Worm (Caenorhabditis elegans) whole organism, L2 larva: ENCODE measurements around the gene K08D8.9.

Experiments used
- C34F6.9 ChIP-seq: fragments of 150-350 bp; optimal IDR thresholded peaks from 2 replicates; lab custom pipeline; 2014; ENCODE audit warnings: missing biosample characterization, missing genetic modification characterization
- ZK546.5 ChIP-seq: sonication (generic microtip); optimal IDR thresholded peaks from 2 replicates; lab custom pipeline; 2017; ENCODE audit warnings: missing biosample characterization, missing genetic modification characterization
- aly-2 ChIP-seq: fragments of 150-350 bp; optimal IDR thresholded peaks from 2 replicates; lab custom pipeline; 2014; ENCODE audit warnings: missing biosample characterization, missing genetic modification characterization
- blmp-1 ChIP-seq: sonication (generic microtip); optimal IDR thresholded peaks from 2 replicates; lab custom pipeline; 2017; ENCODE audit warnings: missing genetic modification characterization, mild to moderate bottlenecking, missing compliant biosample characterization, antibody characterized with exemption, moderate library complexity; ENCODE audit not compliant: insufficient read depth
- crh-2 ChIP-seq: sonication (generic microtip); optimal IDR thresholded peaks from 2 replicates; lab custom pipeline; 2017; ENCODE audit warnings: missing biosample characterization, missing genetic modification characterization
- elt-1 ChIP-seq: fragments of 150-350 bp; optimal IDR thresholded peaks from 2 replicates; lab custom pipeline; 2014; ENCODE audit warnings: missing biosample characterization, missing genetic modification characterization
- lin-11 ChIP-seq: fragments of 150-350 bp; sonication (generic microtip); optimal IDR thresholded peaks from 2 replicates; lab custom pipeline; 2014; ENCODE audit warnings: missing biosample characterization, missing genetic modification characterization, inconsistent platforms, mixed read lengths
- nhr-10 ChIP-seq: sonication (generic microtip); optimal IDR thresholded peaks from 2 replicates; lab custom pipeline; 2017; ENCODE audit warnings: missing biosample characterization, missing genetic modification characterization
- nhr-11 ChIP-seq: fragments of 150-350 bp; optimal IDR thresholded peaks from 2 replicates; lab custom pipeline; 2014; ENCODE audit warnings: missing biosample characterization, missing genetic modification characterization
- nhr-12 ChIP-seq: fragments of 150-350 bp; optimal IDR thresholded peaks from 2 replicates; lab custom pipeline; 2014; ENCODE audit warnings: missing biosample characterization, missing genetic modification characterization
- nhr-6 ChIP-seq: fragments of 150-350 bp; optimal IDR thresholded peaks from 2 replicates; lab custom pipeline; 2014; ENCODE audit warnings: missing biosample characterization, missing genetic modification characterization
- unc-39 ChIP-seq: fragments of 150-350 bp; optimal IDR thresholded peaks from 2 replicates; lab custom pipeline; 2014; ENCODE audit warnings: missing biosample characterization, missing genetic modification characterization
- zag-1 ChIP-seq: fragments of 150-350 bp; optimal IDR thresholded peaks from 2 replicates; lab custom pipeline; 2014; ENCODE audit warnings: missing biosample characterization, missing genetic modification characterization
- ztf-11 ChIP-seq: sonication (generic microtip); optimal IDR thresholded peaks from 2 replicates; lab custom pipeline; 2017; ENCODE audit warnings: missing biosample characterization, missing genetic modification characterization

- TF ChIP-seq nhr-10 (tag; lab: Kevin White, UChicago) (no peak), C34F6.9 (tag; lab: Kevin White, UChicago) (no peak), aly-2 (tag; lab: Kevin White, UChicago) (no peak), nhr-12 (tag; lab: Kevin White, UChicago) (no peak), ZK546.5 (tag; lab: Kevin White, UChicago) (no peak), nhr-6 (tag; lab: Kevin White, UChicago) (no peak), elt-1 (tag; lab: Kevin White, UChicago) (no peak), crh-2 (tag; lab: Kevin White, UChicago) (no peak), zag-1 (tag; lab: Kevin White, UChicago) (no peak), lin-11 (tag; lab: Kevin White, UChicago) (no peak), unc-39 (tag; lab: Kevin White, UChicago) (no peak), blmp-1 (tag; lab: Kevin White, UChicago) (no peak), ztf-11 (tag; lab: Kevin White, UChicago) (no peak), nhr-11 (no peak)
Observed at ce11 chrIV:12897146-12897545, 2.3 kb upstream of the K08D8.9 start.
